Fruit fly (Drosophila melanogaster) whole organism, prepupa: Measurements from ENCODE around the gene mthl12.

Source experiments
- achi ChIP-seq: fragments of 200-800 bp; sonication (Bioruptor generic); optimal IDR thresholded peaks from 3 replicates; lab custom pipeline; 2016; ENCODE audit warnings: missing biosample characterization, missing genetic modification characterization
- pdm3 ChIP-seq: fragments of 200-800 bp; sonication (Bioruptor generic); optimal IDR thresholded peaks from 3 replicates; lab custom pipeline; 2016; ENCODE audit warnings: missing biosample characterization, missing genetic modification characterization

The mthl12 gene

dm6 chr3R:13403032-13403459, 49.6 kb downstream of the mthl12 start, which contains the start of gene Dpm3 (continued):
- TF ChIP-seq achi (GFP tag; lab: Kevin White, UChicago) (no peak), pdm3 (GFP tag; lab: Kevin White, UChicago) (no peak)
- TF ChIP-seq, all 60 proteins: peak for 4
